Worm (Caenorhabditis elegans): ENCODE data around the gene col-101.

col-101 gene

ce11 chrIV:364983-365382, 38.2 kb upstream of the col-101 start:
- TF ChIP-seq efl-1 (optimal IDR thresholded peaks at IDR 0.05): no peak
- peak in 1 of 2 experiments; percentile 77 for TF ChIP-seq efl-1 (GFP tag; optimal IDR thresholded peaks at IDR 0.05 in 1 of 2)
- peak; percentile 3 to 26 for TF ChIP-seq lsy-2 (tag; optimal IDR thresholded peaks at IDR 0.05)
- TF ChIP-seq ceh-8 (GFP tag; optimal IDR thresholded peaks at IDR 0.05): no peak
- no peak for TF ChIP-seq ztf-4 (tag; optimal IDR thresholded peaks at IDR 0.05)
- TF ChIP-seq zip-4 (GFP tag; optimal IDR thresholded peaks at IDR 0.05): no peak
- no peak for TF ChIP-seq blmp-1 (tag; optimal IDR thresholded peaks at IDR 0.05)
- 0 out of 2 replicates have a peak, but pooled peaks have one; percentile 11 for TF ChIP-seq nhr-19 (GFP tag; conservative IDR thresholded peaks at IDR 0.05)
- peak; percentile 59 for TF ChIP-seq rnt-1 (tag; optimal IDR thresholded peaks at IDR 0.05)
- no peak for TF ChIP-seq nhr-90 (tag; optimal IDR thresholded peaks at IDR 0.05; ENCODE audit: poor library complexity)
- TF ChIP-seq skn-1 (tag; optimal IDR thresholded peaks at IDR 0.05): no peak
- TF ChIP-seq xbp-1 (tag; optimal IDR thresholded peaks at IDR 0.05): no peak
- TF ChIP-seq C16A3.4 (tag; optimal IDR thresholded peaks at IDR 0.05): no peak
- TF ChIP-seq nhr-71 (tag; optimal IDR thresholded peaks at IDR 0.05): peak; percentile 55
- TF ChIP-seq Y116A8C.19 (tag; optimal IDR thresholded peaks at IDR 0.05; ENCODE audit: borderline replicate concordance): no peak
- TF ChIP-seq lir-3 (tag; optimal IDR thresholded peaks at IDR 0.05; ENCODE audit: poor library complexity): no peak

- TF ChIP-seq ceh-90 (tag; optimal IDR thresholded peaks at IDR 0.05) (no peak), efl-1 (optimal IDR thresholded peaks at IDR 0.05) (no peak), efl-1 (GFP tag; optimal IDR thresholded peaks at IDR 0.05 in 1 of 2) (peak in 1 of 2 experiments; percentile 59), F16B12.6 (tag; optimal IDR thresholded peaks at IDR 0.05) (no peak)
Measured at ce11 chrIV:343279-343678, 16.5 kb upstream of the col-101 start.

- TF ChIP-seq dsc-1 (tag; optimal IDR thresholded peaks at IDR 0.05): peak; percentile 34
- TF ChIP-seq egl-13 (tag; optimal IDR thresholded peaks at IDR 0.05): peak; percentile 8
- TF ChIP-seq lin-13 (GFP tag; optimal IDR thresholded peaks at IDR 0.05): no peak
Measured at ce11 chrIV:339508-339907, 12.7 kb upstream of the col-101 start, which contains the start of gene cdh-8. cdh-8 (plus strand) TSS chrIV:339808.

ce11 chrIV:338192-338831, 11.5 kb upstream of the col-101 start:
- TF ChIP-seq C34B4.2 (tag; optimal IDR thresholded peaks at IDR 0.05) (no peak), nhr-77 (tag; optimal IDR thresholded peaks at IDR 0.05) (no peak), ceh-8 (GFP tag; optimal IDR thresholded peaks at IDR 0.05) (no peak), blmp-1 (tag; optimal IDR thresholded peaks at IDR 0.05) (no peak), mep-1 (tag; optimal IDR thresholded peaks at IDR 0.05) (no peak), unc-130 (tag; optimal IDR thresholded peaks at IDR 0.05) (no peak), nhr-90 (tag; optimal IDR thresholded peaks at IDR 0.05; ENCODE audit: poor library complexity) (no peak), ceh-63 (GFP tag; optimal IDR thresholded peaks at IDR 0.05) (no peak), irx-1 (tag; optimal IDR thresholded peaks at IDR 0.05) (no peak), hpl-2 (GFP tag; optimal IDR thresholded peaks at IDR 0.05) (no peak), efl-3 (GFP tag; optimal IDR thresholded peaks at IDR 0.05) (no peak), ama-1 (optimal IDR thresholded peaks at IDR 0.05) (no peak)

- TF ChIP-seq lin-35 (GFP tag; optimal IDR thresholded peaks at IDR 0.05) (peak in 1 of 2 experiments; percentile 27), elt-2 (tag; optimal IDR thresholded peaks at IDR 0.05) (peak; percentile 50), mep-1 (tag; optimal IDR thresholded peaks at IDR 0.05) (no peak), nhr-85 (tag) (no peak), zag-1 (tag; optimal IDR thresholded peaks at IDR 0.05) (no peak), nhr-77 (tag; optimal IDR thresholded peaks at IDR 0.05) (no peak), efl-1 (optimal IDR thresholded peaks at IDR 0.05) (no peak), efl-1 (GFP tag; optimal IDR thresholded peaks at IDR 0.05 in 1 of 2) (peak in 1 of 2 experiments; percentile 43), ets-5 (GFP tag; IDR thresholded peaks at IDR 0.05) (no peak), grh-1 (GFP tag; IDR thresholded peaks at IDR 0.05) (no peak)
Measured at ce11 chrIV:337128-337646, 10.4 kb upstream of the col-101 start, which contains the start of gene pxmp-4. pxmp-4 (minus strand) TSS chrIV:337178.

Data from whole organism, L1 larva.